Fruit fly (Drosophila melanogaster) whole organism, embryonic: ENCODE measurements around the gene CG7191.

Experiments
- Atf6 ChIP-seq: fragments of 200-800 bp; sonication (Bioruptor generic); IDR thresholded peaks from 2 replicates; pipeline ENCODE4 v1.3.6; 2022; ENCODE audit warnings: missing biosample characterization, missing genetic modification characterization
- Bdp1 ChIP-seq: fragments of 200-800 bp; sonication (Bioruptor generic); optimal IDR thresholded peaks from 3 replicates; lab custom pipeline; 2016; ENCODE audit warnings: missing biosample characterization, missing genetic modification characterization
- Bteb2 ChIP-seq: fragments of 200-800 bp; sonication (Bioruptor generic); optimal IDR thresholded peaks from 2 replicates; lab custom pipeline; 2016; ENCODE audit warnings: missing biosample characterization, missing genetic modification characterization
- CG10267 ChIP-seq: fragments of 200-800 bp; sonication (Bioruptor generic); optimal IDR thresholded peaks from 2 replicates; lab custom pipeline; 2018; ENCODE audit warnings: missing biosample characterization, mild to moderate bottlenecking, missing genetic modification characterization, moderate library complexity
- CG10321 ChIP-seq: fragments of 200-800 bp; sonication (Bioruptor generic); IDR thresholded peaks from 2 replicates; pipeline ENCODE4 v1.3.6; 2022; ENCODE audit warnings: missing biosample characterization, missing genetic modification characterization
- CG18011 ChIP-seq: fragments of 200-800 bp; sonication (Bioruptor generic); optimal IDR thresholded peaks from 2 replicates; lab custom pipeline; 2017; ENCODE audit warnings: missing biosample characterization, missing genetic modification characterization, mild to moderate bottlenecking, moderate library complexity, missing genotype
- CG3407 ChIP-seq: fragments of 200-800 bp; sonication (Bioruptor generic); optimal IDR thresholded peaks from 2 replicates; lab custom pipeline; 2018; ENCODE audit warnings: missing biosample characterization, mild to moderate bottlenecking, missing genetic modification characterization
- CG3726 ChIP-seq: fragments of 200-800 bp; sonication (Bioruptor generic); IDR thresholded peaks from 3 replicates; pipeline ENCODE4, ENCODE4 v1.3.6; 2022; ENCODE audit warnings: missing biosample characterization, missing genetic modification characterization
- CG3847 ChIP-seq: fragments of 200-800 bp; sonication (Bioruptor generic); IDR thresholded peaks from 2 replicates; pipeline ENCODE4 v1.3.6; 2022; ENCODE audit warnings: missing biosample characterization, missing genetic modification characterization
- CG6272 ChIP-seq: fragments of 200-800 bp; sonication (Bioruptor generic); IDR thresholded peaks from 2 replicates; pipeline ENCODE4 v1.3.6; 2022; ENCODE audit warnings: missing biosample characterization, missing genetic modification characterization
- CG6813 ChIP-seq: fragments of 200-800 bp; sonication (Bioruptor generic); optimal IDR thresholded peaks from 2 replicates; lab custom pipeline; 2017; ENCODE audit warnings: missing biosample characterization, missing genetic modification characterization, mild to moderate bottlenecking, moderate library complexity, missing genetic modification reagents
- CG7987 ChIP-seq: fragments of 200-800 bp; sonication (Bioruptor generic); optimal IDR thresholded peaks from 2 replicates; lab custom pipeline; 2018; ENCODE audit warnings: missing biosample characterization, mild to moderate bottlenecking, missing genetic modification characterization, moderate library complexity
- Chrac-16 ChIP-seq: fragments of 200-800 bp; sonication (Bioruptor generic); optimal IDR thresholded peaks from 3 replicates; lab custom pipeline; 2016; ENCODE audit warnings: missing biosample characterization, missing genetic modification characterization
- CrebB ChIP-seq: fragments of 200-800 bp; sonication (Bioruptor generic); optimal IDR thresholded peaks from 3 replicates; lab custom pipeline; 2018; ENCODE audit warnings: missing biosample characterization, mild to moderate bottlenecking, missing genetic modification characterization
- Elba2 ChIP-seq: fragments of 200-800 bp; sonication (Bioruptor generic); optimal IDR thresholded peaks from 3 replicates; lab custom pipeline; 2016; ENCODE audit warnings: missing biosample characterization, missing genetic modification characterization
- Meics ChIP-seq: fragments of 200-800 bp; sonication (Bioruptor generic); optimal IDR thresholded peaks from 2 replicates; lab custom pipeline; 2017; ENCODE audit warnings: missing biosample characterization, mild to moderate bottlenecking, missing genetic modification characterization
- Myb ChIP-seq: fragments of 200-800 bp; sonication (Bioruptor generic); optimal IDR thresholded peaks from 2 replicates; lab custom pipeline; 2016; ENCODE audit warnings: missing biosample characterization, missing genetic modification characterization
- NK7.1 ChIP-seq: fragments of 200-800 bp; sonication (Bioruptor generic); optimal IDR thresholded peaks from 3 replicates; lab custom pipeline; 2016; ENCODE audit warnings: missing biosample characterization, missing genetic modification characterization
- Nf-YC ChIP-seq: fragments of 200-800 bp; optimal IDR thresholded peaks from 3 replicates; lab custom pipeline; 2019; ENCODE audit warnings: missing biosample characterization, mild to moderate bottlenecking, missing genetic modification characterization, moderate library complexity
- Pdp1 ChIP-seq, 2 experiments: fragments of 200-800 bp; sonication (Bioruptor generic); optimal IDR thresholded peaks; 3 replicates each; lab custom pipeline; 2016; ENCODE audit warnings: missing biosample characterization in 2 of 2, missing genetic modification characterization in 2 of 2, mild to moderate bottlenecking in 1 of 2, moderate library complexity in 1 of 2
- Rfx ChIP-seq: fragments of 200-800 bp; sonication (Bioruptor generic); IDR thresholded peaks from 2 replicates; pipeline ENCODE4 v1.3.6; 2022; ENCODE audit warnings: missing biosample characterization, missing genetic modification characterization
- abd-A ChIP-seq: fragments of 200-800 bp; sonication (Bioruptor generic); optimal IDR thresholded peaks from 3 replicates; lab custom pipeline; 2019; ENCODE audit warnings: missing biosample characterization, mild to moderate bottlenecking, missing genetic modification characterization, moderate library complexity
- az2 ChIP-seq: fragments of 200-800 bp; sonication (Bioruptor generic); optimal IDR thresholded peaks from 3 replicates; lab custom pipeline; 2016; ENCODE audit warnings: missing biosample characterization, missing genetic modification characterization
- btn ChIP-seq: fragments of 200-800 bp; sonication (Bioruptor generic); optimal IDR thresholded peaks from 2 replicates; lab custom pipeline; 2016; ENCODE audit warnings: missing biosample characterization, missing genetic modification characterization
- caup ChIP-seq: fragments of 200-800 bp; sonication (Bioruptor generic); optimal IDR thresholded peaks from 3 replicates; lab custom pipeline; 2017; ENCODE audit warnings: missing biosample characterization, mild to moderate bottlenecking, missing genetic modification characterization, moderate library complexity; ENCODE audit not compliant: severe bottlenecking
- corto ChIP-seq: fragments of 200-800 bp; sonication (Bioruptor generic); optimal IDR thresholded peaks from 2 replicates; lab custom pipeline; 2016; ENCODE audit warnings: missing biosample characterization, mild to moderate bottlenecking, missing genetic modification characterization, moderate library complexity
- croc ChIP-seq: fragments of 200-800 bp; sonication (Bioruptor generic); conservative IDR thresholded peaks from 3 replicates; pipeline ENCODE4 v1.3.6; 2022; ENCODE audit warnings: missing biosample characterization, missing genetic modification characterization
- danr ChIP-seq: fragments of 200-800 bp; sonication (Bioruptor generic); IDR thresholded peaks from 2 replicates; pipeline ENCODE4 v1.3.6; 2022; ENCODE audit warnings: missing biosample characterization, missing genetic modification characterization
- fd3F ChIP-seq: fragments of 200-800 bp; sonication (Bioruptor generic); optimal IDR thresholded peaks from 2 replicates; lab custom pipeline; 2018; ENCODE audit warnings: missing biosample characterization, mild to moderate bottlenecking, missing genetic modification characterization, moderate library complexity
- fd96Cb ChIP-seq: fragments of 200-800 bp; sonication (Bioruptor generic); optimal IDR thresholded peaks from 2 replicates; lab custom pipeline; 2018; ENCODE audit warnings: missing biosample characterization, mild to moderate bottlenecking, missing genetic modification characterization, moderate library complexity
- hkb ChIP-seq, 2 experiments: fragments of 200-800 bp in 1 of 2; fragments of >200 bp in 1 of 2; sonication (Bioruptor generic) in 1 of 2; IDR thresholded peaks in 1 of 2; optimal IDR thresholded peaks in 1 of 2; 2 replicates each; pipeline versions ENCODE4 v1.3.6 to Lab custom; 2017 to 2022; ENCODE audit warnings: missing biosample characterization in 1 of 2, missing genetic modification characterization in 1 of 2
- hth ChIP-seq: fragments of >200 bp; optimal IDR thresholded peaks from 2 replicates; lab custom pipeline; 2017; ENCODE audit warnings: inconsistent platforms
- kni ChIP-seq: fragments of 200-800 bp; sonication (Bioruptor generic); optimal IDR thresholded peaks from 3 replicates; lab custom pipeline; 2017; ENCODE audit warnings: mild to moderate bottlenecking, missing biosample characterization, missing genetic modification reagents, missing genetic modification characterization
- knrl ChIP-seq: fragments of 200-800 bp; sonication (Bioruptor generic); IDR thresholded peaks from 3 replicates; pipeline ENCODE4 v1.3.6; 2022; ENCODE audit warnings: missing biosample characterization, missing genetic modification characterization; ENCODE audit not compliant: partially characterized antibody
- lbe ChIP-seq: fragments of 200-800 bp; sonication (Bioruptor generic); optimal IDR thresholded peaks from 2 replicates; lab custom pipeline; 2016; ENCODE audit warnings: missing biosample characterization, mild to moderate bottlenecking, missing genetic modification characterization
- mam ChIP-seq: fragments of 200-800 bp; sonication (Bioruptor generic); optimal IDR thresholded peaks from 3 replicates; lab custom pipeline; 2016; ENCODE audit warnings: missing biosample characterization, missing genetic modification characterization
- pnt ChIP-seq: fragments of 200-800 bp; sonication (Bioruptor generic); optimal IDR thresholded peaks from 3 replicates; lab custom pipeline; 2016; ENCODE audit warnings: missing biosample characterization, missing genetic modification characterization
- sens ChIP-seq: fragments of 200-800 bp; sonication (Bioruptor generic); peaks from one replicate; lab custom pipeline; 2016; ENCODE audit warnings: missing biosample characterization, missing genetic modification characterization
- sens-2 ChIP-seq: fragments of 200-800 bp; sonication (Bioruptor generic); IDR thresholded peaks from 2 replicates; pipeline ENCODE4 v1.3.6; 2022; ENCODE audit warnings: missing biosample characterization, missing genetic modification characterization
- seq ChIP-seq: fragments of 200-800 bp; sonication (Bioruptor generic); IDR thresholded peaks from 2 replicates; pipeline ENCODE4 v1.3.6; 2022; ENCODE audit warnings: missing biosample characterization, missing genetic modification characterization
- sim ChIP-seq: fragments of 200-800 bp; sonication (Bioruptor generic); IDR thresholded peaks from 2 replicates; pipeline ENCODE4 v1.3.6; 2022; ENCODE audit warnings: missing biosample characterization, missing genetic modification characterization
- sima ChIP-seq: fragments of 200-800 bp; sonication (Bioruptor generic); optimal IDR thresholded peaks from 2 replicates; lab custom pipeline; 2016; ENCODE audit warnings: missing biosample characterization, missing genetic modification characterization
- slou ChIP-seq: fragments of 200-800 bp; sonication (Bioruptor generic); optimal IDR thresholded peaks from 3 replicates; lab custom pipeline; 2016; ENCODE audit warnings: missing biosample characterization, missing genetic modification characterization
- stwl ChIP-seq: fragments of 200-800 bp; sonication (Bioruptor generic); optimal IDR thresholded peaks from 3 replicates; lab custom pipeline; 2018; ENCODE audit warnings: missing biosample characterization, mild to moderate bottlenecking, missing genetic modification characterization, moderate library complexity
- tin ChIP-seq: fragments of 200-800 bp; sonication (Bioruptor generic); optimal IDR thresholded peaks from 3 replicates; lab custom pipeline; 2016; ENCODE audit warnings: missing biosample characterization, missing genetic modification characterization
- twi ChIP-seq: fragments of 200-800 bp; optimal IDR thresholded peaks from 2 replicates; lab custom pipeline; 2019; ENCODE audit warnings: missing biosample characterization, mild to moderate bottlenecking, missing genetic modification characterization, moderate library complexity
- unpg ChIP-seq: fragments of 200-800 bp; sonication (Bioruptor generic); optimal IDR thresholded peaks from 3 replicates; lab custom pipeline; 2018; ENCODE audit warnings: missing biosample characterization, mild to moderate bottlenecking, missing genetic modification characterization, moderate library complexity
- z ChIP-seq: fragments of 200-800 bp; sonication (Bioruptor generic); IDR thresholded peaks from 3 replicates; pipeline ENCODE4 v1.3.6; 2022; ENCODE audit warnings: missing biosample characterization, missing genetic modification characterization
- zfh1 ChIP-seq: fragments of 200-800 bp; sonication (Bioruptor generic); IDR thresholded peaks from 3 replicates; pipeline ENCODE4 v1.3.6; 2022; ENCODE audit warnings: missing biosample characterization, missing genetic modification characterization

CG7191 gene

DNA sequence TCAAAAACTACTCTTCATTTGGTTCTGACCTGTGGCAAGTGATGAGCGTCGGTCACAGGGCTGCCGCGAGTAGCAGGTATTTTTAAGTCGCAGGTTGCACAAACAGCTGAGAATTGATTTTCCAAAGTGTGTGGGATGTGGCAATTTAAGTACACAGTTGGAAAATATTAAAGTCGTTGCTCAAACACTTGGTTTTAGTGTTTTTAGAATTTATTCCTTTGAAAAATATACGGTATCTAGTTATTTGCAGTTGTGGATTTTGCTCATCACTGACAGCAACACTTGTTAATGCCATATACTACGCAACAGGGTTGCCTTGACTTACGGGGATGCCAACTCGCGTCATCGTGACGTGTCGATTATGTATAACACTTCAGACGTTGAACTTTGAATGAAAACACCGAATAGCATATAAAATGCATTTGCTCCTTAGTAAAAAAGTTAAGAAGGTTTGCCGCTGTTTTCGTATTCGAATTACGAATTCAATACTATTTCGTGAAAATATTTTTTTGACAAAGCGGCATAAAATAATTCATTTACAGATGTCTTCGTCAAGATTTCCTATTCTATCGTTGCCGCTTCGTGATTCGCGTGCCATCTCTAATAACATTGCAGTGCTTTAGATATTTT, 32.5 kb downstream of the CG7191 start, which contains the start of the genes Herp and r2d2 (continued):
- TF ChIP-seq Bteb2 (GFP tag; lab: Kevin White, UChicago) (peak; percentile 89), Meics (GFP tag; lab: Kevin White, UChicago) (peak; percentile 92), sim (GFP tag; lab: Robert Waterston, UW) (no peak), kni (GFP tag; lab: Kevin White, UChicago) (peak; percentile 91), btn (peak; percentile 81), caup (GFP tag; lab: Kevin White, UChicago) (peak; percentile 90), lbe (GFP tag; lab: Kevin White, UChicago) (peak; percentile 8), sens-2 (GFP tag; lab: Robert Waterston, UW) (peak; percentile 43; the same call in 1 of the 2 replicates), z (GFP tag; lab: Robert Waterston, UW) (no peak), danr (GFP tag; lab: Robert Waterston, UW) (peak; percentile 71), CG6272 (peak; percentile 84), pnt (peak; percentile 92), Myb (GFP tag; lab: Kevin White, UChicago) (peak; percentile 89), seq (peak; percentile 70), hth (lab: Kevin White, UChicago) (no peak), slou (GFP tag; lab: Kevin White, UChicago) (peak; percentile 91), NK7.1 (GFP tag; lab: Kevin White, UChicago) (peak; percentile 91), hkb (optimal IDR thresholded peaks at IDR 0.05; lab: Kevin White, UChicago) (peak; percentile 12), hkb (GFP tag; IDR thresholded peaks at IDR 0.05; lab: Robert Waterston, UW) (peak; percentile 88), Bdp1 (GFP tag; lab: Kevin White, UChicago) (peak; percentile 68), CG3407 (GFP tag; lab: Kevin White, UChicago) (peak; percentile 65), az2 (GFP tag; lab: Kevin White, UChicago) (peak; percentile 89), unpg (GFP tag; lab: Kevin White, UChicago) (peak; percentile 85), CG7987 (GFP tag; lab: Kevin White, UChicago) (peak; percentile 82), CG10321 (GFP tag; lab: Robert Waterston, UW) (0 out of 2 replicates have a peak, but pooled peaks have one; percentile 24), Atf6 (GFP tag; lab: Robert Waterston, UW) (peak; percentile 92), Chrac-16 (GFP tag; lab: Kevin White, UChicago) (peak; percentile 90), Nf-YC (tag; lab: Kevin White, UChicago) (peak; percentile 87), fd3F (peak; percentile 84), abd-A (no peak), twi (tag; lab: Kevin White, UChicago) (peak; percentile 89), Rfx (GFP tag; lab: Robert Waterston, UW) (peak; percentile 94), croc (GFP tag; lab: Robert Waterston, UW) (peak; percentile 70), tin (GFP tag; lab: Kevin White, UChicago) (peak; percentile 90), CrebB (tag; lab: Kevin White, UChicago) (peak; percentile 81), stwl (tag; lab: Kevin White, UChicago) (peak; percentile 87), CG3847 (peak; percentile 92), corto (GFP tag; lab: Kevin White, UChicago) (peak; percentile 48), CG6813 (GFP tag; lab: Kevin White, UChicago) (peak; percentile 64), CG10267 (tag; lab: Kevin White, UChicago) (peak; percentile 82), CG3726 (GFP tag; lab: Robert Waterston, UW) (peak; percentile 65; the same call in 2 of the 3 replicates), mam (peak; percentile 96), zfh1 (peak; percentile 86), fd96Cb (peak; percentile 81), sima (peak; percentile 45), CG18011 (GFP tag; lab: Kevin White, UChicago) (peak; percentile 61), sens (peak; percentile 98), Elba2 (peak; percentile 34), Pdp1 (GFP tag; optimal IDR thresholded peaks at IDR 0.05; lab: Kevin White, UChicago) (peak; percentile 93), knrl (peak; percentile 82)
